Fruit fly (Drosophila melanogaster) whole organism, embryonic: ENCODE data around the gene moody.

ENCODE experiments used
- Abd-B ChIP-seq: fragments of 200-800 bp; sonication (Bioruptor generic); optimal IDR thresholded peaks from 2 replicates; lab custom pipeline; 2018; ENCODE audit warnings: missing biosample characterization, mild to moderate bottlenecking, missing genetic modification characterization, moderate library complexity
- Blimp-1 ChIP-seq: fragments of 200-800 bp; sonication (Bioruptor generic); optimal IDR thresholded peaks from 3 replicates; lab custom pipeline; 2018; ENCODE audit warnings: missing biosample characterization, missing genetic modification characterization, mild to moderate bottlenecking, moderate library complexity, missing genetic modification reagents
- Bteb2 ChIP-seq: fragments of 200-800 bp; sonication (Bioruptor generic); optimal IDR thresholded peaks from 2 replicates; lab custom pipeline; 2016; ENCODE audit warnings: missing biosample characterization, missing genetic modification characterization
- CG10209 ChIP-seq: fragments of 200-800 bp; sonication (Bioruptor generic); optimal IDR thresholded peaks from 3 replicates; lab custom pipeline; 2017; ENCODE audit warnings: missing biosample characterization, mild to moderate bottlenecking, missing genetic modification characterization, missing genetic modification reagents
- CG10462 ChIP-seq: fragments of 200-800 bp; sonication (Bioruptor generic); optimal IDR thresholded peaks from 2 replicates; lab custom pipeline; 2016; ENCODE audit warnings: missing biosample characterization, missing genetic modification characterization
- CG10543 ChIP-seq: fragments of 200-800 bp; sonication (Bioruptor generic); optimal IDR thresholded peaks from 3 replicates; lab custom pipeline; 2017; ENCODE audit warnings: missing biosample characterization, mild to moderate bottlenecking, missing genetic modification characterization, moderate library complexity
- CG11696 ChIP-seq: fragments of 200-800 bp; sonication (Bioruptor generic); IDR thresholded peaks from 2 replicates; pipeline ENCODE4 v1.3.6; 2022; ENCODE audit warnings: missing biosample characterization, missing genetic modification characterization
- CG13775 ChIP-seq: fragments of 200-800 bp; sonication (Bioruptor generic); optimal IDR thresholded peaks from 3 replicates; lab custom pipeline; 2017; ENCODE audit warnings: missing biosample characterization, mild to moderate bottlenecking, missing genetic modification characterization
- CG14050 ChIP-seq: fragments of 200-800 bp; sonication (Bioruptor generic); IDR thresholded peaks from 3 replicates; pipeline ENCODE4 v1.3.6; 2022; ENCODE audit warnings: missing biosample characterization, missing genetic modification characterization
- CG3065 ChIP-seq: fragments of 200-800 bp; sonication (Bioruptor generic); optimal IDR thresholded peaks from 2 replicates; lab custom pipeline; 2016; ENCODE audit warnings: missing biosample characterization, missing genetic modification characterization
- CG31365 ChIP-seq: fragments of 200-800 bp; sonication (Bioruptor generic); optimal IDR thresholded peaks from 2 replicates; lab custom pipeline; 2018; ENCODE audit warnings: missing biosample characterization, mild to moderate bottlenecking, missing genetic modification characterization
- CG4424 ChIP-seq: fragments of 200-800 bp; sonication (Bioruptor generic); optimal IDR thresholded peaks from 3 replicates; lab custom pipeline; 2016; ENCODE audit warnings: missing biosample characterization, missing genetic modification characterization
- CG4854 ChIP-seq: fragments of 200-800 bp; sonication (Bioruptor generic); optimal IDR thresholded peaks from 2 replicates; lab custom pipeline; 2016; ENCODE audit warnings: missing biosample characterization, missing genetic modification characterization, inconsistent platforms
- CG5953 ChIP-seq: fragments of 200-800 bp; sonication (Bioruptor generic); IDR thresholded peaks from 2 replicates; pipeline ENCODE4 v1.3.6; 2022; ENCODE audit warnings: missing biosample characterization, missing genetic modification characterization
- CG7745 ChIP-seq: fragments of 200-800 bp; sonication (Bioruptor generic); optimal IDR thresholded peaks from 2 replicates; lab custom pipeline; 2018; ENCODE audit warnings: missing biosample characterization, mild to moderate bottlenecking, missing genetic modification characterization, moderate library complexity
- CG7987 ChIP-seq: fragments of 200-800 bp; sonication (Bioruptor generic); optimal IDR thresholded peaks from 2 replicates; lab custom pipeline; 2018; ENCODE audit warnings: missing biosample characterization, mild to moderate bottlenecking, missing genetic modification characterization, moderate library complexity
- Chrac-16 ChIP-seq: fragments of 200-800 bp; sonication (Bioruptor generic); optimal IDR thresholded peaks from 3 replicates; lab custom pipeline; 2016; ENCODE audit warnings: missing biosample characterization, missing genetic modification characterization
- CoRest ChIP-seq: fragments of 200-800 bp; sonication (Bioruptor generic); optimal IDR thresholded peaks from 3 replicates; lab custom pipeline; 2018; ENCODE audit warnings: missing biosample characterization, mild to moderate bottlenecking, missing genetic modification characterization, moderate library complexity
- D19B ChIP-seq: fragments of 200-800 bp; sonication (Bioruptor generic); optimal IDR thresholded peaks from 2 replicates; lab custom pipeline; 2017; ENCODE audit warnings: missing biosample characterization, mild to moderate bottlenecking, missing genetic modification characterization
- Doc3 ChIP-seq: fragments of 200-800 bp; sonication (Bioruptor generic); IDR thresholded peaks from 3 replicates; pipeline ENCODE4 v1.3.6; 2022; ENCODE audit warnings: missing biosample characterization, missing genetic modification characterization; ENCODE audit not compliant: partially characterized antibody
- Dp ChIP-seq: fragments of 200-800 bp; sonication (Bioruptor generic); optimal IDR thresholded peaks from 2 replicates; lab custom pipeline; 2018; ENCODE audit warnings: missing biosample characterization, mild to moderate bottlenecking, missing genetic modification characterization, moderate library complexity
- Ets65A ChIP-seq: fragments of 200-800 bp; sonication (Bioruptor generic); peaks from one replicate; lab custom pipeline; 2016; ENCODE audit warnings: missing biosample characterization, missing genetic modification characterization
- HmgZ ChIP-seq: fragments of 200-800 bp; sonication (Bioruptor generic); optimal IDR thresholded peaks from 2 replicates; lab custom pipeline; 2018; ENCODE audit warnings: missing biosample characterization, mild to moderate bottlenecking, missing genetic modification characterization
- Jarid2 ChIP-seq: fragments of 200-800 bp; sonication (Bioruptor generic); optimal IDR thresholded peaks from 3 replicates; lab custom pipeline; 2017; ENCODE audit warnings: mild to moderate bottlenecking, missing biosample characterization, missing genetic modification reagents, missing genetic modification characterization
- Lhr ChIP-seq: fragments of 200-800 bp; sonication (Bioruptor generic); optimal IDR thresholded peaks from 3 replicates; lab custom pipeline; 2017; ENCODE audit warnings: mild to moderate bottlenecking, missing biosample characterization, missing genetic modification reagents, missing genetic modification characterization
- Lim3 ChIP-seq: fragments of 200-800 bp; sonication (Bioruptor generic); IDR thresholded peaks from 2 replicates; pipeline ENCODE4 v1.3.6; 2022; ENCODE audit warnings: missing biosample characterization, missing genetic modification characterization
- MTF-1 ChIP-seq: fragments of 200-800 bp; sonication (Bioruptor generic); optimal IDR thresholded peaks from 2 replicates; lab custom pipeline; 2018; ENCODE audit warnings: missing biosample characterization, mild to moderate bottlenecking, missing genetic modification characterization, borderline replicate concordance
- Mrtf ChIP-seq: fragments of 200-800 bp; sonication (Bioruptor generic); IDR thresholded peaks from 3 replicates; pipeline ENCODE4 v1.3.6; 2022; ENCODE audit warnings: missing biosample characterization, missing genetic modification characterization
- Oaz ChIP-seq: fragments of 200-800 bp; sonication (Bioruptor generic); IDR thresholded peaks from 2 replicates; pipeline ENCODE4 v1.3.6; 2022; ENCODE audit warnings: missing biosample characterization, missing genetic modification characterization
- Ssrp ChIP-seq: fragments of 200-800 bp; sonication (Bioruptor generic); optimal IDR thresholded peaks from 2 replicates; lab custom pipeline; 2018; ENCODE audit warnings: missing biosample characterization, mild to moderate bottlenecking, missing genetic modification characterization, moderate library complexity
- az2 ChIP-seq: fragments of 200-800 bp; sonication (Bioruptor generic); optimal IDR thresholded peaks from 3 replicates; lab custom pipeline; 2016; ENCODE audit warnings: missing biosample characterization, missing genetic modification characterization
- danr ChIP-seq: fragments of 200-800 bp; sonication (Bioruptor generic); IDR thresholded peaks from 2 replicates; pipeline ENCODE4 v1.3.6; 2022; ENCODE audit warnings: missing biosample characterization, missing genetic modification characterization
- dimm ChIP-seq: fragments of 200-800 bp; sonication (Bioruptor generic); IDR thresholded peaks from 2 replicates; pipeline ENCODE4 v1.3.6; 2022; ENCODE audit warnings: missing biosample characterization, missing genetic modification characterization
- dpn ChIP-seq, 2 experiments: fragments of 200-800 bp; sonication (Bioruptor generic); optimal IDR thresholded peaks; 3 replicates each; lab custom pipeline; 2016; ENCODE audit warnings: missing biosample characterization in 2 of 2, missing genetic modification characterization in 2 of 2
- exex ChIP-seq: fragments of 200-800 bp; sonication (Bioruptor generic); optimal IDR thresholded peaks from 4 replicates; lab custom pipeline; 2018; ENCODE audit warnings: missing biosample characterization, mild to moderate bottlenecking, missing genetic modification characterization, moderate library complexity
- fd102C ChIP-seq: fragments of 200-800 bp; sonication (Bioruptor generic); optimal IDR thresholded peaks from 2 replicates; lab custom pipeline; 2018; ENCODE audit warnings: missing biosample characterization, mild to moderate bottlenecking, missing genetic modification characterization, moderate library complexity
- hbn ChIP-seq: fragments of 200-800 bp; sonication (Bioruptor generic); IDR thresholded peaks from 2 replicates; pipeline ENCODE4 v1.3.6; 2022; ENCODE audit warnings: missing biosample characterization, missing genetic modification characterization; ENCODE audit not compliant: partially characterized antibody
- inv ChIP-seq: fragments of 200-800 bp; sonication (Bioruptor generic); IDR thresholded peaks from 2 replicates; pipeline ENCODE4 v1.3.6; 2022; ENCODE audit warnings: missing biosample characterization, missing genetic modification characterization; ENCODE audit not compliant: partially characterized antibody
- jigr1 ChIP-seq: fragments of 200-800 bp; sonication (Bioruptor generic); IDR thresholded peaks from 3 replicates; pipeline ENCODE4 v1.3.6; 2022; ENCODE audit warnings: missing biosample characterization, missing genetic modification characterization
- jumu ChIP-seq: fragments of 200-800 bp; sonication (Bioruptor generic); optimal IDR thresholded peaks from 3 replicates; lab custom pipeline; 2016; ENCODE audit warnings: missing biosample characterization, missing genetic modification characterization
- lola ChIP-seq, 3 experiments: fragments of >200 bp in 2 of 3; fragments of 200-800 bp in 1 of 3; sonication (Bioruptor generic) in 1 of 3; optimal IDR thresholded peaks; 2 replicates each; lab custom pipeline; 2017 to 2019; ENCODE audit warnings: missing biosample characterization in 3 of 3, missing genetic modification characterization in 3 of 3, mild to moderate bottlenecking in 1 of 3, moderate library complexity in 1 of 3
- maf-S ChIP-seq: fragments of 200-800 bp; sonication (Bioruptor generic); optimal IDR thresholded peaks from 2 replicates; lab custom pipeline; 2016; ENCODE audit warnings: missing biosample characterization, missing genetic modification characterization
- pfk ChIP-seq: fragments of 200-800 bp; sonication (Bioruptor generic); optimal IDR thresholded peaks from 2 replicates; lab custom pipeline; 2018; ENCODE audit warnings: missing biosample characterization, mild to moderate bottlenecking, missing genetic modification characterization, moderate library complexity
- pum ChIP-seq: fragments of 200-800 bp; sonication (Bioruptor generic); optimal IDR thresholded peaks from 2 replicates; lab custom pipeline; 2016; ENCODE audit warnings: missing biosample characterization, missing genetic modification characterization
- run ChIP-seq: fragments of 200-800 bp; sonication (Bioruptor generic); optimal IDR thresholded peaks from 3 replicates; lab custom pipeline; 2018; ENCODE audit warnings: missing biosample characterization, mild to moderate bottlenecking, missing genetic modification characterization
- unc-4 ChIP-seq: fragments of 200-800 bp; sonication (Bioruptor generic); IDR thresholded peaks from 2 replicates; pipeline ENCODE4 v1.3.6; 2022; ENCODE audit warnings: missing biosample characterization, missing genetic modification characterization; ENCODE audit not compliant: partially characterized antibody
- unpg ChIP-seq: fragments of 200-800 bp; sonication (Bioruptor generic); optimal IDR thresholded peaks from 3 replicates; lab custom pipeline; 2018; ENCODE audit warnings: missing biosample characterization, mild to moderate bottlenecking, missing genetic modification characterization, moderate library complexity
- zfh1 ChIP-seq: fragments of 200-800 bp; sonication (Bioruptor generic); IDR thresholded peaks from 3 replicates; pipeline ENCODE4 v1.3.6; 2022; ENCODE audit warnings: missing biosample characterization, missing genetic modification characterization

The moody gene

dm6 chrX:2050070-2050899 is at the start of gene moody (continued):
- TF ChIP-seq Jarid2 (GFP tag; lab: Kevin White, UChicago), result peak; percentile 83
- peak; percentile 98 for TF ChIP-seq Chrac-16
- peak; percentile 95 for TF ChIP-seq CoRest (tag; lab: Kevin White, UChicago)
- peak; percentile 99 for TF ChIP-seq CG10543
- TF ChIP-seq inv (GFP tag; lab: Robert Waterston, UW), result no peak
- no peak for TF ChIP-seq Doc3 (GFP tag; lab: Robert Waterston, UW)
- TF ChIP-seq CG4854 (GFP tag; lab: Kevin White, UChicago), result peak; percentile 92
- TF ChIP-seq CG31365 (tag; lab: Kevin White, UChicago), result peak; percentile 93
- TF ChIP-seq CG5953 (GFP tag; lab: Robert Waterston, UW), result peak; percentile 98
- peak; percentile 89 for TF ChIP-seq CG10462 (GFP tag; lab: Kevin White, UChicago)
- peak; percentile 98 for TF ChIP-seq CG14050 (GFP tag; lab: Robert Waterston, UW)
- TF ChIP-seq jumu (GFP tag; lab: Kevin White, UChicago), result peak; percentile 98
- peak; percentile 99 for TF ChIP-seq Mrtf
- peak; percentile 99 for TF ChIP-seq zfh1
- TF ChIP-seq pfk (GFP tag; lab: Kevin White, UChicago), result peak; percentile 78
- peak; percentile 52 for TF ChIP-seq fd102C (GFP tag; lab: Kevin White, UChicago)
- peak; percentile 88 for TF ChIP-seq run
- peak; percentile 97 for TF ChIP-seq CG4424 (GFP tag; lab: Kevin White, UChicago)
- TF ChIP-seq CG13775 (GFP tag; lab: Kevin White, UChicago), result peak; percentile 90
- TF ChIP-seq dpn (GFP tag; optimal IDR thresholded peaks at IDR 0.05; lab: Kevin White, UChicago), result peak; percentile 98 to 99
- peak; percentile 96 for TF ChIP-seq Blimp-1
- TF ChIP-seq Ssrp, result peak; percentile 84
- TF ChIP-seq HmgZ (tag; lab: Kevin White, UChicago), result peak; percentile 99
- peak; percentile 97 for TF ChIP-seq CG7987 (GFP tag; lab: Kevin White, UChicago)
- TF ChIP-seq dimm (GFP tag; lab: Robert Waterston, UW), result peak; percentile 93
- peak; percentile 86 for TF ChIP-seq Lim3 (GFP tag; lab: Robert Waterston, UW)
- TF ChIP-seq jigr1 (GFP tag; lab: Robert Waterston, UW), result peak; percentile 92
- peak; percentile 92 for TF ChIP-seq D19B (GFP tag; lab: Kevin White, UChicago)
- TF ChIP-seq pum (GFP tag; lab: Kevin White, UChicago), result peak; percentile 98
- TF ChIP-seq Dp (GFP tag; lab: Kevin White, UChicago), result peak; percentile 34
- TF ChIP-seq CG3065 (GFP tag; lab: Kevin White, UChicago), result peak; percentile 90
- TF ChIP-seq hbn, result peak; percentile 48; the same call in 1 of the 2 replicates
- peak; percentile 87 for TF ChIP-seq Abd-B (GFP tag; lab: Kevin White, UChicago)
- TF ChIP-seq az2 (GFP tag; lab: Kevin White, UChicago), result peak; percentile 97
- peak; percentile 58 for TF ChIP-seq unc-4
- TF ChIP-seq Lhr (GFP tag; lab: Kevin White, UChicago), result peak; percentile 71
- TF ChIP-seq danr (GFP tag; lab: Robert Waterston, UW), result peak; percentile 95
- peak in 1 of 3 experiments; percentile 82 for TF ChIP-seq lola (GFP tag; optimal IDR thresholded peaks at IDR 0.05; lab: Kevin White, UChicago)
- TF ChIP-seq Bteb2 (GFP tag; lab: Kevin White, UChicago), result peak; percentile 97
- TF ChIP-seq CG11696 (GFP tag; lab: Robert Waterston, UW), result peak; percentile 92
- peak; percentile 97 for TF ChIP-seq CG10209 (GFP tag; lab: Kevin White, UChicago)
- TF ChIP-seq MTF-1 (GFP tag; lab: Kevin White, UChicago), result peak; percentile 97
- TF ChIP-seq Oaz (GFP tag; lab: Robert Waterston, UW), result peak; percentile 95
- peak; percentile 97 for TF ChIP-seq maf-S (GFP tag; lab: Kevin White, UChicago)
- peak; percentile 99 for TF ChIP-seq Ets65A (GFP tag; lab: Kevin White, UChicago)
- peak; percentile 41 for TF ChIP-seq CG7745 (tag; lab: Kevin White, UChicago)
- TF ChIP-seq unpg (GFP tag; lab: Kevin White, UChicago), result peak; percentile 96
- TF ChIP-seq exex (tag; lab: Kevin White, UChicago), result peak; percentile 85
